Worm (Caenorhabditis elegans) whole organism, late embryonic: Measurements from ENCODE around the gene Y39G8B.9.
"Not testable (repeated sequence)": the region's sequence is repeated elsewhere in the genome, so short reads cannot be mapped to it uniquely, and the experiment has no call there.

Source experiments
- ceh-18 ChIP-seq: sonication (generic microtip); optimal IDR thresholded peaks from 2 replicates; lab custom pipeline; 2016; ENCODE audit warnings: missing genetic modification characterization, missing compliant biosample characterization
- ceh-45 ChIP-seq: fragments of 200-800 bp; sonication (Bioruptor generic); IDR thresholded peaks from 2 replicates; pipeline ENCODE4 v1.3.6; 2022; ENCODE audit warnings: missing genetic modification reagents, missing genetic modification characterization, missing compliant biosample characterization
- ceh-48 ChIP-seq: sonication (generic microtip); optimal IDR thresholded peaks from 2 replicates; lab custom pipeline; 2016; ENCODE audit warnings: missing genetic modification characterization, inconsistent platforms, missing compliant biosample characterization
- pat-9 ChIP-seq: fragments of 200-800 bp; sonication (Bioruptor generic); optimal IDR thresholded peaks from 2 replicates; lab custom pipeline; 2018; ENCODE audit warnings: mild to moderate bottlenecking, missing genetic modification characterization, moderate library complexity, missing compliant biosample characterization
- pros-1 ChIP-seq: fragments of 150-350 bp; optimal IDR thresholded peaks from 2 replicates; lab custom pipeline; 2014; ENCODE audit warnings: missing biosample characterization, missing genetic modification reagents, missing genetic modification characterization
- sox-4 ChIP-seq: sonication (generic microtip); optimal IDR thresholded peaks from 2 replicates; lab custom pipeline; 2017; ENCODE audit warnings: mild to moderate bottlenecking, missing genetic modification characterization, inconsistent platforms, missing compliant biosample characterization
- unc-3 ChIP-seq, 2 experiments: fragments of 200-800 bp in 1 of 2; sonication (Bioruptor generic) in 1 of 2; sonication (generic microtip) in 1 of 2; conservative IDR thresholded peaks in 1 of 2; optimal IDR thresholded peaks in 1 of 2; 2 replicates each; pipeline versions ENCODE4 v1.3.6 to Lab custom; 2016 to 2022; ENCODE audit warnings: missing compliant biosample characterization in 2 of 2, missing genetic modification characterization in 2 of 2, missing genetic modification reagents in 1 of 2
- zip-5 ChIP-seq: sonication (generic microtip); optimal IDR thresholded peaks from 2 replicates; lab custom pipeline; 2016; ENCODE audit warnings: missing genetic modification characterization, missing compliant biosample characterization

Y39G8B.9 gene

DNA sequence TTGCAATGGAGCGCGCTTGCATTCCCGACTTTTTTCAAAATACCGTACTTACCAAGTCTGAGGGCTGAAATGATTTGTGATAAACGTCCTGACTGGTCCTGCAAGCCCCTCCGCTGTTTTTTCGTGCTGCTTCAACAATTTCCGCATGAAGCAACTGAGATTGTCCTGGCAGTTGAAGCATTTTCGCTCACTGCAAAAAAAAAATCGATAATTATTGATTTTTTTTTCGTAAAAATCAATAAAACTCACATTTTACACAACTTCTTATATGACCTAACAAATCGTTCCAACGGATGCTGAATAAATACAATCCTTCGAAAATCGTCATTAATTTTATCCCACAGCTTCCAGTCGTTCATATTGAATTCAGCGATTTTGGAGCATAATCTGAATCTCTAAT is 37.7 kb downstream of the Y39G8B.9 start:
- no peak for TF ChIP-seq zip-5 (tag; lab: Kevin White, UChicago)
- TF ChIP-seq ceh-48 (tag; lab: Kevin White, UChicago), result peak; percentile 9

DNA sequence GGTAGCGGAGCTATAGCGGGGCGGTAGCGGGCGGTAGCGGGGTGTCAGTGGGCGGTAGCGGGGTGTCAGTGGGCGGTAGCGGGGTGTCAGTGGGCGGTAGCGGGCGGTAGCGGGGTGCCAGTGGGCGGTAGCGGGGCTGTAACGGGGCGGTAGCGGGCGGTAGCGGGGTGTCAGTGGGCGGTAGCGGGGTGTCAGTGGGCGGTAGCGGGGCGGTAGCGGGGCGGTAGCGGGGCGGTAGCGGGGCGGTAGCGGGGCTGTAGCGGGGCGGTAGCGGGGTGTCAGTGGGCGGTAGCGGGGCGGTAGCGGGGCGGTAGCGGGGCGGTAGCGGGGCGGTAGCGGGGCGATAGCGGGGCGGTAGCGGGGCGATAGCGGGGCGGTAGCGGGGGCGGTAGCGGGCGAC is 38.5 kb downstream of the Y39G8B.9 start:
- TF ChIP-seq ceh-45 (GFP tag; lab: Robert Waterston, UW), result 0 out of 2 replicates have a peak, but pooled peaks have one; percentile 11
- peak; percentile 37 for TF ChIP-seq pat-9 (tag; lab: Kevin White, UChicago)
- TF ChIP-seq unc-3 (GFP tag; conservative IDR thresholded peaks at IDR 0.05; lab: Robert Waterston, UW), result 0 out of 2 replicates have a peak, but pooled peaks have one; percentile 3
- not testable (repeated sequence) for TF ChIP-seq unc-3 (tag; optimal IDR thresholded peaks at IDR 0.05; lab: Kevin White, UChicago)
- TF ChIP-seq, all 69 proteins: peak for 3; not testable (repeated sequence) for 66

DNA sequence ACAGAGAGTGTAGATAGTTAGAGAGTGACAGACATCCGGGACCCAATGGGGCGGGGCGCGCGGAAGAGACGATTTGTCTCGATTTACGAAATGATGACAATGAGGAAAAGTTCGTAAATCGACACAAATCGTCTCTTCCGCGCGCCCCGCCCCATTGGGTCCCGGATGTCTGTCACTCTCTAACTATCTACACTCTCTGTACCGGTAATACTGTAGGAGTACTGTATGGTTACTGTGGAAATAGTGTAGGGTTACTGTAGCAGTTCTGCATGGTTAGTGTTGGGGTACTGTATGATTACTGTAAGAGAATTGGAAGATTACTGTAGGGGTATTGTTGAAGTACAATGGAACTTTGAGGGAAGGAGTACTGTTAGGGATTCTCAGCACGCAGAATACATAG is 40.1 kb downstream of the Y39G8B.9 start, which contains the start of gene F01D5.10:
Gene F01D5.10, minus strand, starts transcription at position 101 of the 400 bp plus-strand sequence.
- TF ChIP-seq pros-1; sox-4 (tag; lab: Kevin White, UChicago); ceh-18 (tag; lab: Kevin White, UChicago): not testable (repeated sequence)
